Fruit fly (Drosophila melanogaster) whole organism, embryonic: ENCODE measurements around the gene CG43658.
A peak's percentile ranks its signal among the peaks of the same experiment; 100 is the strongest.

Source experiments
- C15 ChIP-seq: fragments of 200-800 bp; sonication (Bioruptor generic); IDR thresholded peaks from 3 replicates; pipeline ENCODE4 v1.3.6; 2022; ENCODE audit warnings: missing biosample characterization, missing genetic modification characterization
- CG10959 ChIP-seq: fragments of 200-800 bp; sonication (Bioruptor generic); IDR thresholded peaks from 2 replicates; pipeline ENCODE4 v1.3.6; 2022; ENCODE audit warnings: missing biosample characterization, missing genetic modification characterization
- CG12104 ChIP-seq: fragments of 200-800 bp; sonication (Bioruptor generic); optimal IDR thresholded peaks from 3 replicates; lab custom pipeline; 2016; ENCODE audit warnings: missing biosample characterization, missing genetic modification characterization
- CG14965 ChIP-seq: fragments of 200-800 bp; sonication (Bioruptor generic); optimal IDR thresholded peaks from 2 replicates; lab custom pipeline; 2016; ENCODE audit warnings: missing biosample characterization, missing genetic modification characterization, borderline replicate concordance
- CG15479 ChIP-seq: fragments of 200-800 bp; sonication (Bioruptor generic); optimal IDR thresholded peaks from 3 replicates; lab custom pipeline; 2019; ENCODE audit warnings: missing biosample characterization, mild to moderate bottlenecking, missing genetic modification characterization, moderate library complexity
- CG15514 ChIP-seq: fragments of 200-800 bp; sonication (Bioruptor generic); optimal IDR thresholded peaks from 3 replicates; lab custom pipeline; 2017; ENCODE audit warnings: missing biosample characterization, missing genetic modification characterization, mild to moderate bottlenecking, moderate library complexity, missing genetic modification reagents
- CG1603 ChIP-seq: fragments of 200-800 bp; sonication (Bioruptor generic); optimal IDR thresholded peaks from 2 replicates; lab custom pipeline; 2019; ENCODE audit warnings: missing biosample characterization, mild to moderate bottlenecking, missing genetic modification characterization, moderate library complexity
- CG16863 ChIP-seq: fragments of 200-800 bp; sonication (Bioruptor generic); optimal IDR thresholded peaks from 3 replicates; lab custom pipeline; 2016; ENCODE audit warnings: missing biosample characterization, missing genetic modification characterization
- CG17802 ChIP-seq: fragments of 200-800 bp; sonication (Bioruptor generic); optimal IDR thresholded peaks from 2 replicates; lab custom pipeline; 2018; ENCODE audit warnings: missing biosample characterization, mild to moderate bottlenecking, missing genetic modification characterization, moderate library complexity
- CG18262 ChIP-seq: fragments of 200-800 bp; optimal IDR thresholded peaks from 3 replicates; lab custom pipeline; 2019; ENCODE audit warnings: missing biosample characterization, mild to moderate bottlenecking, missing genetic modification characterization, moderate library complexity
- CG2712 ChIP-seq: fragments of 200-800 bp; optimal IDR thresholded peaks from 3 replicates; lab custom pipeline; 2019; ENCODE audit warnings: missing biosample characterization, mild to moderate bottlenecking, missing genetic modification characterization, moderate library complexity
- CG3163 ChIP-seq: fragments of 200-800 bp; sonication (Bioruptor generic); optimal IDR thresholded peaks from 3 replicates; lab custom pipeline; 2016; ENCODE audit warnings: missing biosample characterization, missing genetic modification characterization
- CG3838 ChIP-seq: fragments of 200-800 bp; sonication (Bioruptor generic); optimal IDR thresholded peaks from 3 replicates; lab custom pipeline; 2016; ENCODE audit warnings: missing biosample characterization, missing genetic modification characterization
- CG4820 ChIP-seq: fragments of 200-800 bp; sonication (Bioruptor generic); optimal IDR thresholded peaks from 3 replicates; lab custom pipeline; 2016; ENCODE audit warnings: missing biosample characterization, missing genetic modification characterization
- CG4854 ChIP-seq: fragments of 200-800 bp; sonication (Bioruptor generic); optimal IDR thresholded peaks from 2 replicates; lab custom pipeline; 2016; ENCODE audit warnings: missing biosample characterization, missing genetic modification characterization, inconsistent platforms
- CG6254 ChIP-seq: fragments of 200-800 bp; sonication (Bioruptor generic); optimal IDR thresholded peaks from 3 replicates; lab custom pipeline; 2017; ENCODE audit warnings: mild to moderate bottlenecking, missing biosample characterization, missing genetic modification reagents, missing genetic modification characterization
- CG6272 ChIP-seq: fragments of 200-800 bp; sonication (Bioruptor generic); IDR thresholded peaks from 2 replicates; pipeline ENCODE4 v1.3.6; 2022; ENCODE audit warnings: missing biosample characterization, missing genetic modification characterization
- CG6689 ChIP-seq: fragments of 200-800 bp; sonication (Bioruptor generic); IDR thresholded peaks from 2 replicates; pipeline ENCODE4 v1.3.6; 2022; ENCODE audit warnings: missing biosample characterization, missing genetic modification characterization
- CG7372 ChIP-seq: fragments of 200-800 bp; sonication (Bioruptor generic); IDR thresholded peaks from 2 replicates; pipeline ENCODE4 v1.3.6; 2022; ENCODE audit warnings: missing biosample characterization, missing genetic modification characterization
- CG7963 ChIP-seq: fragments of 200-800 bp; sonication (Bioruptor generic); IDR thresholded peaks from 3 replicates; pipeline ENCODE4 v1.3.6; 2022; ENCODE audit warnings: missing biosample characterization, missing genetic modification characterization; ENCODE audit not compliant: partially characterized antibody
- CG9437 ChIP-seq: fragments of 200-800 bp; sonication (Bioruptor generic); optimal IDR thresholded peaks from 2 replicates; lab custom pipeline; 2018; ENCODE audit warnings: missing biosample characterization, mild to moderate bottlenecking, missing genetic modification characterization
- CG9932 ChIP-seq: fragments of 200-800 bp; sonication (Bioruptor generic); IDR thresholded peaks from 2 replicates; pipeline ENCODE4 v1.3.6; 2022; ENCODE audit warnings: missing biosample characterization, missing genetic modification characterization
- CHES-1-like ChIP-seq: fragments of 200-800 bp; sonication (Bioruptor generic); optimal IDR thresholded peaks from 2 replicates; lab custom pipeline; 2016; ENCODE audit warnings: missing biosample characterization, missing genetic modification characterization
- CTCF ChIP-seq: fragments of 200-800 bp; sonication (Bioruptor generic); optimal IDR thresholded peaks from 2 replicates; lab custom pipeline; 2017; ENCODE audit warnings: missing biosample characterization, mild to moderate bottlenecking, missing genetic modification characterization, moderate library complexity
- D19A ChIP-seq: fragments of 200-800 bp; optimal IDR thresholded peaks from 3 replicates; lab custom pipeline; 2019; ENCODE audit warnings: missing biosample characterization, mild to moderate bottlenecking, missing genetic modification characterization, moderate library complexity
- Deaf1 ChIP-seq: fragments of 200-800 bp; optimal IDR thresholded peaks from 3 replicates; lab custom pipeline; 2019; ENCODE audit warnings: missing biosample characterization, mild to moderate bottlenecking, missing genetic modification characterization, moderate library complexity
- E2f2 ChIP-seq: fragments of 200-800 bp; sonication (Bioruptor generic); IDR thresholded peaks from 2 replicates; pipeline ENCODE4 v1.3.6; 2022; ENCODE audit warnings: missing biosample characterization, missing genetic modification characterization
- Hmx ChIP-seq: fragments of 200-800 bp; sonication (Bioruptor generic); optimal IDR thresholded peaks from 2 replicates; lab custom pipeline; 2016; ENCODE audit warnings: missing biosample characterization, missing genetic modification characterization
- Rx ChIP-seq: fragments of 200-800 bp; sonication (Bioruptor generic); IDR thresholded peaks from 2 replicates; pipeline ENCODE4 v1.3.6; 2022; ENCODE audit warnings: missing biosample characterization, missing genetic modification characterization
- Vsx1 ChIP-seq: fragments of 200-800 bp; sonication (Bioruptor generic); optimal IDR thresholded peaks from 2 replicates; lab custom pipeline; 2017; ENCODE audit warnings: missing biosample characterization, mild to moderate bottlenecking, missing genetic modification characterization, missing genetic modification reagents
- ap ChIP-seq: fragments of 200-800 bp; sonication (Bioruptor generic); IDR thresholded peaks from 2 replicates; pipeline ENCODE4 v1.3.6; 2022; ENCODE audit warnings: missing biosample characterization, missing genetic modification characterization
- bab2 ChIP-seq: fragments of 200-800 bp; sonication (Bioruptor generic); optimal IDR thresholded peaks from 2 replicates; lab custom pipeline; 2016; ENCODE audit warnings: missing biosample characterization, missing genetic modification characterization
- cato ChIP-seq: fragments of 200-800 bp; sonication (Bioruptor generic); optimal IDR thresholded peaks from 2 replicates; lab custom pipeline; 2016; ENCODE audit warnings: missing biosample characterization, missing genetic modification characterization, borderline replicate concordance
- caup ChIP-seq: fragments of 200-800 bp; sonication (Bioruptor generic); optimal IDR thresholded peaks from 3 replicates; lab custom pipeline; 2017; ENCODE audit warnings: missing biosample characterization, mild to moderate bottlenecking, missing genetic modification characterization, moderate library complexity; ENCODE audit not compliant: severe bottlenecking
- da ChIP-seq: fragments of 200-800 bp; sonication (Bioruptor generic); optimal IDR thresholded peaks from 2 replicates; lab custom pipeline; 2016; ENCODE audit warnings: missing biosample characterization, missing genetic modification characterization
- dan ChIP-seq: fragments of 200-800 bp; sonication (Bioruptor generic); IDR thresholded peaks from 2 replicates; pipeline ENCODE4 v1.3.6; 2022; ENCODE audit warnings: missing biosample characterization, missing genetic modification characterization
- dmrt99B ChIP-seq: fragments of 200-800 bp; sonication (Bioruptor generic); optimal IDR thresholded peaks from 2 replicates; lab custom pipeline; 2018; ENCODE audit warnings: missing biosample characterization, mild to moderate bottlenecking, missing genetic modification characterization, moderate library complexity
- gcm ChIP-seq: fragments of 200-800 bp; sonication (Bioruptor generic); optimal IDR thresholded peaks from 2 replicates; lab custom pipeline; 2019; ENCODE audit warnings: missing biosample characterization, mild to moderate bottlenecking, missing genetic modification characterization, moderate library complexity
- lov ChIP-seq, 2 experiments: fragments of 200-800 bp in 1 of 2; fragments of >200 bp in 1 of 2; sonication (Bioruptor generic) in 1 of 2; IDR thresholded peaks in 1 of 2; optimal IDR thresholded peaks in 1 of 2; 2 replicates in 1 of 2; 3 replicates in 1 of 2; pipeline versions ENCODE4 v1.3.6 to Lab custom; 2017 to 2022; ENCODE audit warnings: missing biosample characterization in 1 of 2, missing genetic modification characterization in 1 of 2
- nmo ChIP-seq: fragments of 200-800 bp; sonication (Bioruptor generic); optimal IDR thresholded peaks from 2 replicates; lab custom pipeline; 2018; ENCODE audit warnings: missing biosample characterization, mild to moderate bottlenecking, missing genetic modification characterization, moderate library complexity
- oc ChIP-seq: fragments of 200-800 bp; sonication (Bioruptor generic); optimal IDR thresholded peaks from 2 replicates; lab custom pipeline; 2018; ENCODE audit warnings: missing biosample characterization, mild to moderate bottlenecking, missing genetic modification characterization, moderate library complexity
- seq ChIP-seq: fragments of 200-800 bp; sonication (Bioruptor generic); IDR thresholded peaks from 2 replicates; pipeline ENCODE4 v1.3.6; 2022; ENCODE audit warnings: missing biosample characterization, missing genetic modification characterization
- sim ChIP-seq: fragments of 200-800 bp; sonication (Bioruptor generic); IDR thresholded peaks from 2 replicates; pipeline ENCODE4 v1.3.6; 2022; ENCODE audit warnings: missing biosample characterization, missing genetic modification characterization
- so ChIP-seq: fragments of 200-800 bp; sonication (Bioruptor generic); IDR thresholded peaks from 3 replicates; pipeline ENCODE4 v1.3.6; 2022; ENCODE audit warnings: missing biosample characterization, missing genetic modification characterization
- sob ChIP-seq: fragments of 200-800 bp; sonication (Bioruptor generic); IDR thresholded peaks from 2 replicates; pipeline ENCODE4 v1.3.6; 2022; ENCODE audit warnings: missing biosample characterization, missing genetic modification characterization
- tio ChIP-seq: fragments of 200-800 bp; sonication (Bioruptor generic); optimal IDR thresholded peaks from 2 replicates; lab custom pipeline; 2017; ENCODE audit warnings: missing biosample characterization, missing genetic modification characterization, inconsistent platforms
- vfl ChIP-seq: fragments of 200-800 bp; sonication (Bioruptor generic); optimal IDR thresholded peaks from 2 replicates; lab custom pipeline; 2016; ENCODE audit warnings: missing biosample characterization, missing genetic modification characterization
- zfh1 ChIP-seq: fragments of 200-800 bp; sonication (Bioruptor generic); IDR thresholded peaks from 3 replicates; pipeline ENCODE4 v1.3.6; 2022; ENCODE audit warnings: missing biosample characterization, missing genetic modification characterization

CG43658 gene

dm6 chrX:17506965-17507878 lies 53.8 kb downstream of the CG43658 start (continued):
- TF ChIP-seq C15 (GFP tag; lab: Robert Waterston, UW) (no peak), da (peak; percentile 56), vfl (GFP tag; lab: Kevin White, UChicago) (peak; percentile 62), cato (no peak), lov (optimal IDR thresholded peaks at IDR 0.05; lab: Kevin White, UChicago) (no peak), lov (GFP tag; IDR thresholded peaks at IDR 0.05; lab: Robert Waterston, UW) (peak; percentile 38; the same call in 1 of the 3 replicates), dmrt99B (tag; lab: Kevin White, UChicago) (peak; percentile 71), CG9437 (GFP tag; lab: Kevin White, UChicago) (peak; percentile 12), CG6272 (GFP tag; lab: Robert Waterston, UW) (peak; percentile 63), CG3838 (GFP tag; lab: Kevin White, UChicago) (peak; percentile 2), CG6254 (peak; percentile 41), D19A (tag; lab: Kevin White, UChicago) (peak; percentile 53), CG6689 (GFP tag; lab: Robert Waterston, UW) (peak; percentile 82), Deaf1 (tag; lab: Kevin White, UChicago) (peak; percentile 11), CG14965 (no peak), gcm (GFP tag; lab: Kevin White, UChicago) (peak; percentile 27), CG15514 (peak; percentile 44), CG4854 (GFP tag; lab: Kevin White, UChicago) (peak; percentile 20), CG7372 (peak; percentile 64), seq (GFP tag; lab: Robert Waterston, UW) (peak; percentile 82), sim (GFP tag; lab: Robert Waterston, UW) (0 out of 2 replicates have a peak, but pooled peaks have one; percentile 43), dan (no peak), caup (GFP tag; lab: Kevin White, UChicago) (peak; percentile 30), so (GFP tag; lab: Robert Waterston, UW) (0 out of 3 replicates have a peak, but pooled peaks have one; percentile 66), Vsx1 (GFP tag; lab: Kevin White, UChicago) (peak; percentile 13), CG15479 (GFP tag; lab: Kevin White, UChicago) (peak; percentile 22), CG2712 (tag; lab: Kevin White, UChicago) (peak; percentile 73), oc (tag; lab: Kevin White, UChicago) (peak; percentile 44), CG1603 (tag; lab: Kevin White, UChicago) (peak; percentile 86), zfh1 (peak; percentile 79; the same call in 2 of the 3 replicates), CHES-1-like (GFP tag; lab: Kevin White, UChicago) (peak; percentile 69), CG9932 (GFP tag; lab: Robert Waterston, UW) (peak; percentile 66), E2f2 (GFP tag; lab: Robert Waterston, UW) (peak; percentile 49; the same call in 1 of the 2 replicates), CG12104 (GFP tag; lab: Kevin White, UChicago) (no peak), CG17802 (peak; percentile 22), CG18262 (tag; lab: Kevin White, UChicago) (peak; percentile 67), CTCF (GFP tag; lab: Kevin White, UChicago) (no peak), nmo (GFP tag; lab: Kevin White, UChicago) (peak; percentile 43), CG3163 (GFP tag; lab: Kevin White, UChicago) (peak; percentile 48), tio (GFP tag; lab: Kevin White, UChicago) (peak; percentile 47), CG10959 (GFP tag; lab: Robert Waterston, UW) (0 out of 2 replicates have a peak, but pooled peaks have one; percentile 35), Rx (peak; percentile 65), Hmx (GFP tag; lab: Kevin White, UChicago) (no peak), bab2 (peak; percentile 76), CG16863 (GFP tag; lab: Kevin White, UChicago) (peak; percentile 68), CG7963 (GFP tag; lab: Robert Waterston, UW) (no peak), CG4820 (GFP tag; lab: Kevin White, UChicago) (peak; percentile 57), ap (GFP tag; lab: Robert Waterston, UW) (peak; percentile 64; the same call in 1 of the 2 replicates), sob (peak; percentile 76)
